Worm (Caenorhabditis elegans): ENCODE results near the gene T09F5.2.

T09F5.2 gene

ce11 chrV:15143798-15144197 lies 7.0 kb upstream of the T09F5.2 start, which contains the start of gene K08F9.4:
TSS of gene K08F9.4 (plus strand) at chrV:15144019.
- TF ChIP-seq pax-1 (tag; optimal IDR thresholded peaks at IDR 0.05), result peak; percentile 54
- no peak for TF ChIP-seq odd-2 (tag; optimal IDR thresholded peaks at IDR 0.05)
- TF ChIP-seq ceh-31 (tag; optimal IDR thresholded peaks at IDR 0.05), result peak; percentile 16

- TF ChIP-seq elt-2 (tag; optimal IDR thresholded peaks at IDR 0.05), result no peak
- TF ChIP-seq tbx-7 (tag; optimal IDR thresholded peaks at IDR 0.05), result no peak
- no peak for TF ChIP-seq unc-86 (tag; optimal IDR thresholded peaks at IDR 0.05)
- TF ChIP-seq hlh-8 (tag; optimal IDR thresholded peaks at IDR 0.05), result no peak
- TF ChIP-seq ceh-14 (tag; optimal IDR thresholded peaks at IDR 0.05), result no peak
- TF ChIP-seq T23F11.4 (GFP tag; optimal IDR thresholded peaks at IDR 0.05), result no peak
- TF ChIP-seq ahr-1 (tag; optimal IDR thresholded peaks at IDR 0.05), result no peak
- TF ChIP-seq ceh-9 (tag; optimal IDR thresholded peaks at IDR 0.05), result no peak
- TF ChIP-seq pax-1 (tag; optimal IDR thresholded peaks at IDR 0.05), result no peak
- no peak for TF ChIP-seq eyg-1 (tag; optimal IDR thresholded peaks at IDR 0.05)
- no peak for TF ChIP-seq rnt-1 (tag; optimal IDR thresholded peaks at IDR 0.05)
- no peak for TF ChIP-seq ttx-3 (tag; optimal IDR thresholded peaks at IDR 0.05)
- TF ChIP-seq ceh-2 (tag; optimal IDR thresholded peaks at IDR 0.05), result no peak
- TF ChIP-seq hlh-30 (tag; optimal IDR thresholded peaks at IDR 0.05; ENCODE audit: insufficient read depth), result no peak
- no peak for TF ChIP-seq ceh-24 (tag; optimal IDR thresholded peaks at IDR 0.05)
- TF ChIP-seq sdc-2 (tag; optimal IDR thresholded peaks at IDR 0.05), result no peak
- TF ChIP-seq tbx-2 (tag; optimal IDR thresholded peaks at IDR 0.05), result no peak
- no peak for TF ChIP-seq mec-3 (tag; optimal IDR thresholded peaks at IDR 0.05; ENCODE audit: borderline replicate concordance)
- TF ChIP-seq ceh-19 (GFP tag; optimal IDR thresholded peaks at IDR 0.05), result no peak
- TF ChIP-seq ets-4 (tag; optimal IDR thresholded peaks at IDR 0.05), result no peak
Measured at ce11 chrV:15147776-15148175, 3.0 kb upstream of the T09F5.2 start, which contains the start of gene T09F5.20. TSS of gene T09F5.20 (minus strand) at chrV:15147876.

- TF ChIP-seq ceh-14 (tag; optimal IDR thresholded peaks at IDR 0.05) (no peak), C38D4.7 (GFP tag; optimal IDR thresholded peaks at IDR 0.05) (no peak), rnt-1 (tag; optimal IDR thresholded peaks at IDR 0.05) (peak; percentile 5), ceh-31 (tag; optimal IDR thresholded peaks at IDR 0.05) (no peak), pax-1 (tag; optimal IDR thresholded peaks at IDR 0.05) (no peak), sox-2 (GFP tag; IDR thresholded peaks at IDR 0.05) (no peak), pqm-1 (tag; optimal IDR thresholded peaks at IDR 0.05) (no peak), ceh-48 (tag; optimal IDR thresholded peaks at IDR 0.05) (no peak)
Measured at ce11 chrV:15148800-15149199, 2.0 kb upstream of the T09F5.2 start, which contains the start of gene T09F5.1. TSS of gene T09F5.1 (plus strand) at chrV:15149100.

- TF ChIP-seq eyg-1 (tag; optimal IDR thresholded peaks at IDR 0.05) (no peak), nfya-1 (tag; optimal IDR thresholded peaks at IDR 0.05) (peak; percentile 69)
Measured at ce11 chrV:15150176-15150575, 585 bp upstream of the T09F5.2 start.

ce11 chrV:15152010-15152409 lies 1.2 kb downstream of the T09F5.2 start:
- TF ChIP-seq dve-1 (tag; optimal IDR thresholded peaks at IDR 0.05) (no peak), lin-11 (tag; optimal IDR thresholded peaks at IDR 0.05) (no peak)

ce11 chrV:15153277-15153676 lies 2.5 kb downstream of the T09F5.2 start, which contains the start of gene srh-55:
TSS of gene srh-55 (plus strand) at chrV:15153577.
- TF ChIP-seq ref-2 (tag; optimal IDR thresholded peaks at IDR 0.05), result no peak
- TF ChIP-seq pqm-1 (tag; optimal IDR thresholded peaks at IDR 0.05), result no peak
- no peak for TF ChIP-seq sdc-2 (tag; optimal IDR thresholded peaks at IDR 0.05)
- TF ChIP-seq ahr-1 (tag; optimal IDR thresholded peaks at IDR 0.05), result no peak
- no peak for TF ChIP-seq dmd-4 (tag; optimal IDR thresholded peaks at IDR 0.05; ENCODE audit: borderline replicate concordance)
- TF ChIP-seq hlh-8 (tag; optimal IDR thresholded peaks at IDR 0.05), result no peak
- no peak for TF ChIP-seq K02D7.2 (tag; optimal IDR thresholded peaks at IDR 0.05)
- no peak for TF ChIP-seq ceh-45 (GFP tag; IDR thresholded peaks at IDR 0.05)

Measured in whole organism, late embryonic.